Worm (Caenorhabditis elegans) whole organism, young adult: ENCODE results near the gene D1054.3.
A peak's percentile ranks its signal among the peaks of the same experiment; 100 is the strongest.

Experiments
- B0019.2 ChIP-seq: fragments of 200-800 bp; sonication (Bioruptor generic); conservative IDR thresholded peaks from 2 replicates; pipeline ENCODE4 v1.3.6; 2022; ENCODE audit warnings: missing genetic modification reagents, missing genetic modification characterization, missing compliant biosample characterization
- B0336.3 ChIP-seq: fragments of 200-800 bp; sonication (Bioruptor generic); IDR thresholded peaks from 2 replicates; pipeline ENCODE4 v1.3.6; 2022; ENCODE audit warnings: missing genetic modification characterization, missing compliant biosample characterization
- D2030.7 ChIP-seq: fragments of 200-800 bp; sonication (Bioruptor generic); IDR thresholded peaks from 2 replicates; pipeline ENCODE4 v1.3.6; 2022; ENCODE audit warnings: missing genetic modification reagents, missing genetic modification characterization, missing compliant biosample characterization
- F33H1.4 ChIP-seq: fragments of 200-800 bp; sonication (Bioruptor generic); IDR thresholded peaks from 2 replicates; pipeline ENCODE4 v1.3.6; 2022; ENCODE audit warnings: missing genetic modification reagents, missing genetic modification characterization, missing compliant biosample characterization
- F49E8.2 ChIP-seq: sonication (generic microtip); optimal IDR thresholded peaks from 3 replicates; lab custom pipeline; 2017; ENCODE audit warnings: missing genetic modification characterization, mild to moderate bottlenecking, missing compliant biosample characterization, antibody characterized with exemption, moderate library complexity; ENCODE audit not compliant: insufficient read depth
- F52B5.7 ChIP-seq: sonication (generic microtip); optimal IDR thresholded peaks from 2 replicates; lab custom pipeline; 2016; ENCODE audit warnings: mild to moderate bottlenecking, missing genetic modification characterization, missing compliant biosample characterization
- F55B11.4 ChIP-seq: sonication (generic microtip); optimal IDR thresholded peaks from 2 replicates; lab custom pipeline; 2016; ENCODE audit warnings: missing compliant biosample characterization, missing genetic modification characterization, borderline replicate concordance; ENCODE audit not compliant: insufficient read depth
- Y95B8A.8 ChIP-seq: fragments of 200-800 bp; sonication (Bioruptor generic); IDR thresholded peaks from 2 replicates; pipeline ENCODE4 v1.3.6; 2022; ENCODE audit warnings: missing genetic modification reagents, missing genetic modification characterization, missing compliant biosample characterization
- akir-1 ChIP-seq: fragments of 200-800 bp; sonication (Bioruptor generic); optimal IDR thresholded peaks from 2 replicates; lab custom pipeline; 2018; ENCODE audit warnings: mild to moderate bottlenecking, missing genetic modification characterization, moderate library complexity, missing compliant biosample characterization
- attf-3 ChIP-seq: fragments of 200-800 bp; sonication (Bioruptor generic); conservative IDR thresholded peaks from 2 replicates; pipeline ENCODE4 v1.3.6; 2022; ENCODE audit warnings: missing genetic modification reagents, missing genetic modification characterization, missing compliant biosample characterization
- attf-5 ChIP-seq: fragments of 200-800 bp; sonication (Bioruptor generic); optimal IDR thresholded peaks from 2 replicates; lab custom pipeline; 2018; ENCODE audit warnings: mild to moderate bottlenecking, missing genetic modification characterization, missing compliant biosample characterization
- attf-6 ChIP-seq: fragments of 200-800 bp; sonication (Bioruptor generic); IDR thresholded peaks from 2 replicates; pipeline ENCODE4 v1.3.6; 2022; ENCODE audit warnings: missing genetic modification reagents, missing genetic modification characterization, missing compliant biosample characterization
- ceh-100 ChIP-seq: fragments of 200-800 bp; sonication (Bioruptor generic); IDR thresholded peaks from 2 replicates; pipeline ENCODE4 v1.3.6; 2022; ENCODE audit warnings: missing genetic modification reagents, missing genetic modification characterization, missing compliant biosample characterization
- ceh-27 ChIP-seq: fragments of 200-800 bp; sonication (Bioruptor generic); optimal IDR thresholded peaks from 2 replicates; lab custom pipeline; 2018; ENCODE audit warnings: mild to moderate bottlenecking, missing genetic modification characterization, moderate library complexity, missing compliant biosample characterization
- ceh-40 ChIP-seq: fragments of 200-800 bp; sonication (Bioruptor generic); IDR thresholded peaks from 2 replicates; pipeline ENCODE4 v1.3.6; 2022; ENCODE audit warnings: missing genetic modification characterization, missing compliant biosample characterization
- ceh-91 ChIP-seq: fragments of 200-800 bp; sonication (Bioruptor generic); IDR thresholded peaks from 2 replicates; pipeline ENCODE4 v1.3.6; 2022; ENCODE audit warnings: missing genetic modification reagents, missing genetic modification characterization, missing compliant biosample characterization
- chd-7 ChIP-seq: sonication (generic microtip); optimal IDR thresholded peaks from 2 replicates; lab custom pipeline; 2016; ENCODE audit warnings: mild to moderate bottlenecking, missing genetic modification characterization, moderate library complexity, missing compliant biosample characterization
- dox-1 ChIP-seq: fragments of 200-800 bp; sonication (Bioruptor generic); IDR thresholded peaks from 2 replicates; pipeline ENCODE4 v1.3.6; 2022; ENCODE audit warnings: missing genetic modification reagents, missing genetic modification characterization, missing compliant biosample characterization
- dpl-1 ChIP-seq: fragments of 150-350 bp; optimal IDR thresholded peaks from 2 replicates; lab custom pipeline; 2014; ENCODE audit warnings: missing biosample characterization, missing genetic modification reagents, missing genetic modification characterization
- efl-1 ChIP-seq: fragments of 150-350 bp; optimal IDR thresholded peaks from 2 replicates; lab custom pipeline; 2014; ENCODE audit warnings: missing biosample characterization, missing genetic modification reagents, missing genetic modification characterization
- egl-18 ChIP-seq: fragments of 200-800 bp; sonication (Bioruptor generic); IDR thresholded peaks from 2 replicates; pipeline ENCODE4 v1.3.6; 2022; ENCODE audit warnings: missing genetic modification reagents, missing genetic modification characterization, missing compliant biosample characterization
- egl-44 ChIP-seq: fragments of 200-800 bp; sonication (Bioruptor generic); IDR thresholded peaks from 2 replicates; pipeline ENCODE4 v1.3.6; 2022; ENCODE audit warnings: missing genetic modification reagents, missing genetic modification characterization, missing compliant biosample characterization
- ekl-4 ChIP-seq: fragments of 200-800 bp; sonication (Bioruptor generic); IDR thresholded peaks from 2 replicates; pipeline ENCODE4 v1.3.6; 2022; ENCODE audit warnings: missing genetic modification reagents, missing genetic modification characterization, missing compliant biosample characterization
- ets-4 ChIP-seq: fragments of 200-800 bp; sonication (Bioruptor generic); optimal IDR thresholded peaks from 2 replicates; lab custom pipeline; 2018; ENCODE audit warnings: mild to moderate bottlenecking, missing genetic modification characterization, missing compliant biosample characterization
- fkh-3 ChIP-seq: sonication (generic microtip); optimal IDR thresholded peaks from 2 replicates; lab custom pipeline; 2016; ENCODE audit warnings: mild to moderate bottlenecking, missing genetic modification characterization, missing compliant biosample characterization
- him-1 ChIP-seq: sonication (generic microtip); optimal IDR thresholded peaks from 2 replicates; lab custom pipeline; 2016; ENCODE audit warnings: missing genotype, missing genetic modification reagents, missing genetic modification characterization, missing compliant biosample characterization
- hmg-1.2 ChIP-seq: fragments of 200-800 bp; sonication (Bioruptor generic); IDR thresholded peaks from 2 replicates; pipeline ENCODE4 v1.3.6; 2022; ENCODE audit warnings: missing genetic modification reagents, missing genetic modification characterization, missing compliant biosample characterization
- hmg-20 ChIP-seq: fragments of 200-800 bp; sonication (Bioruptor generic); IDR thresholded peaks from 2 replicates; pipeline ENCODE4 v1.3.6; 2022; ENCODE audit warnings: missing genetic modification reagents, missing genetic modification characterization, missing compliant biosample characterization
- hsf-1 ChIP-seq: fragments of 200-800 bp; sonication (Bioruptor generic); IDR thresholded peaks from 2 replicates; pipeline ENCODE4 v1.3.6; 2022; ENCODE audit warnings: missing genetic modification reagents, missing genetic modification characterization, missing compliant biosample characterization
- lag-1 ChIP-seq: fragments of 200-800 bp; sonication (Bioruptor generic); IDR thresholded peaks from 2 replicates; pipeline ENCODE4 v1.3.6; 2022; ENCODE audit warnings: missing genetic modification reagents, missing genetic modification characterization, missing compliant biosample characterization
- lsl-1 ChIP-seq: fragments of 200-800 bp; sonication (Bioruptor generic); optimal IDR thresholded peaks from 2 replicates; lab custom pipeline; 2018; ENCODE audit warnings: mild to moderate bottlenecking, missing genetic modification characterization, moderate library complexity, missing compliant biosample characterization
- madf-6 ChIP-seq: fragments of 200-800 bp; sonication (Bioruptor generic); IDR thresholded peaks from 2 replicates; pipeline ENCODE4 v1.3.6; 2022; ENCODE audit warnings: missing genetic modification reagents, missing genetic modification characterization, missing compliant biosample characterization
- madf-8 ChIP-seq: fragments of 200-800 bp; sonication (Bioruptor generic); conservative IDR thresholded peaks from 2 replicates; pipeline ENCODE4 v1.3.6; 2022; ENCODE audit warnings: missing genetic modification reagents, missing genetic modification characterization, missing compliant biosample characterization
- mcd-1 ChIP-seq: fragments of 200-800 bp; sonication (Bioruptor generic); IDR thresholded peaks from 2 replicates; pipeline ENCODE4 v1.3.6; 2022; ENCODE audit warnings: missing genetic modification reagents, missing genetic modification characterization, missing compliant biosample characterization
- mel-28 ChIP-seq: sonication (generic microtip); optimal IDR thresholded peaks from 2 replicates; lab custom pipeline; 2016; ENCODE audit warnings: borderline replicate concordance, mild to moderate bottlenecking, missing genetic modification characterization, missing compliant biosample characterization
- pbrm-1 ChIP-seq: fragments of 200-800 bp; sonication (Bioruptor generic); IDR thresholded peaks from 2 replicates; pipeline ENCODE4 v1.3.6; 2022; ENCODE audit warnings: missing genetic modification reagents, missing genetic modification characterization, missing compliant biosample characterization
- rcor-1 ChIP-seq: fragments of 200-800 bp; sonication (Bioruptor generic); IDR thresholded peaks from 2 replicates; pipeline ENCODE4 v1.3.6; 2022; ENCODE audit warnings: missing genetic modification reagents, missing genetic modification characterization, missing compliant biosample characterization
- rec-8 ChIP-seq, 2 experiments: sonication (generic microtip); optimal IDR thresholded peaks; 2 replicates each; lab custom pipeline; 2016; ENCODE audit warnings: mild to moderate bottlenecking in 2 of 2, missing genetic modification characterization in 2 of 2, missing genetic modification reagents in 2 of 2, missing genotype in 2 of 2, missing biosample characterization in 1 of 2, missing compliant biosample characterization in 1 of 2, moderate library complexity in 1 of 2
- sdz-38 ChIP-seq: sonication (generic microtip); optimal IDR thresholded peaks from 2 replicates; lab custom pipeline; 2016; ENCODE audit warnings: missing genotype, missing genetic modification characterization, missing compliant biosample characterization
- snpc-1.3 ChIP-seq: sonication (generic microtip); optimal IDR thresholded peaks from 2 replicates; lab custom pipeline; 2017; ENCODE audit warnings: missing genetic modification characterization, mild to moderate bottlenecking, missing compliant biosample characterization, antibody characterized with exemption, moderate library complexity, missing genotype, missing genetic modification reagents; ENCODE audit not compliant: insufficient read depth
- tlf-1 ChIP-seq: fragments of 200-800 bp; sonication (Bioruptor generic); optimal IDR thresholded peaks from 2 replicates; lab custom pipeline; 2018; ENCODE audit warnings: mild to moderate bottlenecking, missing genetic modification characterization, missing compliant biosample characterization
- unc-130 ChIP-seq: sonication (generic microtip); optimal IDR thresholded peaks from 2 replicates; lab custom pipeline; 2016; ENCODE audit warnings: missing genetic modification reagents, missing genetic modification characterization, missing compliant biosample characterization
- zim-3 ChIP-seq: sonication (generic microtip); optimal IDR thresholded peaks from 2 replicates; lab custom pipeline; 2017; ENCODE audit warnings: mild to moderate bottlenecking, missing genetic modification characterization, moderate library complexity, missing compliant biosample characterization
- ztf-28 ChIP-seq: fragments of 200-800 bp; sonication (Bioruptor generic); IDR thresholded peaks from 2 replicates; pipeline ENCODE4 v1.3.6; 2022; ENCODE audit warnings: missing genetic modification reagents, missing genetic modification characterization, missing compliant biosample characterization
- ztf-6 ChIP-seq: fragments of 200-800 bp; sonication (Bioruptor generic); IDR thresholded peaks from 2 replicates; pipeline ENCODE4 v1.3.6; 2022; ENCODE audit warnings: missing genetic modification reagents, missing genetic modification characterization, missing compliant biosample characterization

D1054.3 gene

DNA sequence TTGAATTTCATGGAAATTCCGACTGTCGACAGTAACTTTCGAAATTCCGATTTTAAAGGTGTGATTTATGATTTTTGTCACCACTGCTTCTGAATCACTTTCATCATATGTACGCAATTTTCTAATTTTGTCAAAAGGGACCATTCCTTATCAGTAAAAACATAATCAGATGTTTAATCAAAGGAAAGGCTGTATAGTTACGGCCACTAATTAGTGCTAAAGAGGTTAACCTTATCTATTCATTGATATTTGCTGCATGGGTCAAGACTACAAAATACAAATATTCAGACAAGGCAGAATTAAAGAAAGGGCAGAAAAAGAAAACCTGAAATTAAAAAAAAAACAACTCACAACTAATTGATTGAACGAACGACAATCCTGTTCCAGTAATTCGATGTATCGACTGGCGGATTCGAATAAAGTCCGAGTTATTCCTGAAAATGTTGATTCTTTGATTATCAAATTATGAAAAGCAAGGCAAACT is 39.2 kb upstream of the D1054.3 start, which contains the start of gene T28B11.1 (continued):
- TF ChIP-seq ceh-40 (GFP tag; lab: Robert Waterston, UW) (no peak), attf-6 (GFP tag; lab: Robert Waterston, UW) (no peak), F55B11.4 (no peak), dox-1 (GFP tag; lab: Robert Waterston, UW) (no peak)

DNA sequence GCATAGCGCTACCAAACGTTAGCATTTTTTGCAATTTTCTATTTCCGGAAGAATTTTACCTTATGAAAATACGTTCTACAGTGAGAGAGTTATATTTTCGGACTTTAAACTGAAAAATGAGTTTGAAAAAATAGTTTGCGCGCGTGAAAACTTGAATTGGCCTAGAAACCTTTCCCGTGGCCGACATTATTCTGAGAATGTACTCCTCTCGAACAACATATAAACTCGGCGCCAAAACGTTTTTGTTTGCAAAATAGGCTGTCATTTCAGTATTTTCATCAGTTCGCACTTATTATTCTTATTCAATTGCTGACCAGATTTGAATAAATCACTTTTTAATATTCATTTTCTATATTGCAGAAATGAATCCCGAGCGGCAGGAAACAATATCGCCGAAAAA is 34.5 kb upstream of the D1054.3 start, which contains the start of the genes mre-11 and wdr-5.3:
mre-11 (minus strand) TSS at position 113 of the 400 bp plus-strand sequence.
wdr-5.3 (plus strand) TSS at position 361 of the 400 bp plus-strand sequence.
- TF ChIP-seq hsf-1 (GFP tag; lab: Robert Waterston, UW): 0 out of 2 replicates have a peak, but pooled peaks have one; percentile 51
- TF ChIP-seq dpl-1 (GFP tag; lab: Kevin White, UChicago): peak; percentile 58
- TF ChIP-seq F49E8.2 (tag; lab: Kevin White, UChicago): peak; percentile 17
- no peak for TF ChIP-seq hmg-20 (GFP tag; lab: Robert Waterston, UW)
- TF ChIP-seq B0019.2: no peak
- peak; percentile 14 for TF ChIP-seq snpc-1.3 (tag; lab: Kevin White, UChicago)
- TF ChIP-seq B0336.3 (GFP tag; lab: Robert Waterston, UW): peak; percentile 45; the same call in 1 of the 2 replicates
- no peak for TF ChIP-seq zim-3 (tag; lab: Kevin White, UChicago)
- TF ChIP-seq D2030.7 (GFP tag; lab: Robert Waterston, UW): peak; percentile 52
- TF ChIP-seq him-1: peak; percentile 8
- peak; percentile 25; the same call in 1 of the 2 replicates for TF ChIP-seq F33H1.4 (GFP tag; lab: Robert Waterston, UW)
- peak; percentile 3 for TF ChIP-seq attf-5 (GFP tag; lab: Kevin White, UChicago)
- TF ChIP-seq ets-4 (GFP tag; lab: Kevin White, UChicago): no peak
- peak; percentile 60 for TF ChIP-seq lsl-1 (GFP tag; lab: Kevin White, UChicago)
- TF ChIP-seq egl-44 (GFP tag; lab: Robert Waterston, UW): no peak
- peak; percentile 14 for TF ChIP-seq tlf-1 (GFP tag; lab: Kevin White, UChicago)
- 0 out of 2 replicates have a peak, but pooled peaks have one; percentile 38 for TF ChIP-seq pbrm-1 (GFP tag; lab: Robert Waterston, UW)
- peak; percentile 81 for TF ChIP-seq unc-130 (GFP tag; lab: Kevin White, UChicago)
- no peak for TF ChIP-seq mel-28
- TF ChIP-seq egl-18 (GFP tag; lab: Robert Waterston, UW): no peak
- TF ChIP-seq madf-6 (GFP tag; lab: Robert Waterston, UW): peak; percentile 79
- TF ChIP-seq rec-8 (tag; optimal IDR thresholded peaks at IDR 0.05; lab: Kevin White, UChicago): no peak
- TF ChIP-seq sdz-38 (tag; lab: Kevin White, UChicago): no peak
- peak; percentile 29; the same call in 1 of the 2 replicates for TF ChIP-seq ceh-91 (GFP tag; lab: Robert Waterston, UW)
- no peak for TF ChIP-seq lag-1 (GFP tag; lab: Robert Waterston, UW)
- no peak for TF ChIP-seq akir-1 (GFP tag; lab: Kevin White, UChicago)
- TF ChIP-seq fkh-3 (tag; lab: Kevin White, UChicago): no peak
- peak; percentile 38; the same call in 1 of the 2 replicates for TF ChIP-seq ceh-100
- no peak for TF ChIP-seq attf-3 (GFP tag; lab: Robert Waterston, UW)
- no peak for TF ChIP-seq F52B5.7
- 0 out of 2 replicates have a peak, but pooled peaks have one; percentile 10 for TF ChIP-seq ztf-28 (GFP tag; lab: Robert Waterston, UW)
- TF ChIP-seq efl-1 (GFP tag; lab: Kevin White, UChicago): peak; percentile 85
- no peak for TF ChIP-seq F55B11.4
- TF ChIP-seq Y95B8A.8: 0 out of 2 replicates have a peak, but pooled peaks have one; percentile 26
- TF ChIP-seq madf-8 (GFP tag; lab: Robert Waterston, UW): peak; percentile 65
- TF ChIP-seq ztf-6 (GFP tag; lab: Robert Waterston, UW): peak; percentile 51; the same call in 1 of the 2 replicates
- TF ChIP-seq rcor-1 (GFP tag; lab: Robert Waterston, UW): peak; percentile 22; the same call in 1 of the 2 replicates
- TF ChIP-seq ekl-4 (GFP tag; lab: Robert Waterston, UW): peak; percentile 46; the same call in 1 of the 2 replicates
- TF ChIP-seq mcd-1 (GFP tag; lab: Robert Waterston, UW): peak; percentile 48; the same call in 1 of the 2 replicates
- peak; percentile 70 for TF ChIP-seq ceh-27
- TF ChIP-seq hmg-1.2 (GFP tag; lab: Robert Waterston, UW): peak; percentile 21; the same call in 1 of the 2 replicates
- no peak for TF ChIP-seq chd-7
